Fruit fly (Drosophila melanogaster): ENCODE results near the gene CG6310.

Gene CG6310

dm6 chr3L:11047877-11048276 is 21.8 kb downstream of the CG6310 start (continued):
- TF ChIP-seq emc (GFP tag; optimal IDR thresholded peaks at IDR 0.05): peak; percentile 40
- peak; percentile 54 for TF ChIP-seq dmrt99B (tag; optimal IDR thresholded peaks at IDR 0.05)
- peak; percentile 68 for TF ChIP-seq CG1233 (GFP tag; optimal IDR thresholded peaks at IDR 0.05)
- TF ChIP-seq Oli (tag; optimal IDR thresholded peaks at IDR 0.05): peak; percentile 54
- TF ChIP-seq gro (GFP tag; optimal IDR thresholded peaks at IDR 0.05): no peak
- TF ChIP-seq CG17568 (GFP tag; optimal IDR thresholded peaks at IDR 0.05): peak; percentile 47
- TF ChIP-seq Dek (tag; optimal IDR thresholded peaks at IDR 0.05): peak; percentile 48
- peak; percentile 70 for TF ChIP-seq CG10431 (GFP tag; optimal IDR thresholded peaks at IDR 0.05)
- TF ChIP-seq jumu (GFP tag; optimal IDR thresholded peaks at IDR 0.05): peak; percentile 63
- no peak for TF ChIP-seq Poxn (GFP tag; IDR thresholded peaks at IDR 0.05)
- TF ChIP-seq Vsx1 (GFP tag; optimal IDR thresholded peaks at IDR 0.05): peak; percentile 83
- TF ChIP-seq cad (GFP tag; optimal IDR thresholded peaks at IDR 0.05): no peak
- peak; percentile 77 for TF ChIP-seq chm (GFP tag; IDR thresholded peaks at IDR 0.05)
- TF ChIP-seq shn (GFP tag; optimal IDR thresholded peaks at IDR 0.05): peak; percentile 78
- TF ChIP-seq abd-A (tag; optimal IDR thresholded peaks at IDR 0.05): no peak
- TF ChIP-seq peb (GFP tag; IDR thresholded peaks at IDR 0.05): no peak; the same call in 1 of the 2 replicates
- peak; percentile 75 for TF ChIP-seq CG17328 (GFP tag; IDR thresholded peaks at IDR 0.05)
- TF ChIP-seq CG2202 (tag; optimal IDR thresholded peaks at IDR 0.05): peak; percentile 55
- no peak for TF ChIP-seq C15 (GFP tag; IDR thresholded peaks at IDR 0.05)
- TF ChIP-seq CG8359 (GFP tag; optimal IDR thresholded peaks at IDR 0.05; ENCODE audit: borderline replicate concordance): no peak
- peak; percentile 74 for TF ChIP-seq bcd (GFP tag; optimal IDR thresholded peaks at IDR 0.05)
- peak; percentile 4 for TF ChIP-seq scrt (GFP tag; optimal IDR thresholded peaks at IDR 0.05)
- TF ChIP-seq Ravus (GFP tag; IDR thresholded peaks at IDR 0.05): no peak
- TF ChIP-seq caup (GFP tag; optimal IDR thresholded peaks at IDR 0.05; ENCODE audit: severe bottlenecking): peak; percentile 78
- no peak for TF ChIP-seq corto (GFP tag; optimal IDR thresholded peaks at IDR 0.05)
- TF ChIP-seq en (GFP tag; optimal IDR thresholded peaks at IDR 0.05): peak; percentile 44
- TF ChIP-seq seq (GFP tag; IDR thresholded peaks at IDR 0.05): 0 out of 2 replicates have a peak, but pooled peaks have one; percentile 52
- TF ChIP-seq dm (GFP tag; optimal IDR thresholded peaks at IDR 0.05): peak; percentile 69
- peak; percentile 32 for TF ChIP-seq CG11398 (GFP tag; optimal IDR thresholded peaks at IDR 0.05)
- TF ChIP-seq Bgb (GFP tag; IDR thresholded peaks at IDR 0.05; ENCODE audit: partially characterized antibody): peak; percentile 28; the same call in 1 of the 2 replicates
- TF ChIP-seq CG7745 (tag; optimal IDR thresholded peaks at IDR 0.05): no peak
- no peak for TF ChIP-seq bbx (GFP tag; IDR thresholded peaks at IDR 0.05; ENCODE audit: partially characterized antibody)
- TF ChIP-seq CG7987 (GFP tag; optimal IDR thresholded peaks at IDR 0.05): peak; percentile 85
- no peak for TF ChIP-seq CG6683 (GFP tag; optimal IDR thresholded peaks at IDR 0.05)
- no peak for TF ChIP-seq Dref (GFP tag; IDR thresholded peaks at IDR 0.05)
- TF ChIP-seq ftz-f1 (GFP tag; optimal IDR thresholded peaks at IDR 0.05): peak; percentile 41
- no peak for TF ChIP-seq CG34224 (GFP tag; IDR thresholded peaks at IDR 0.05; ENCODE audit: partially characterized antibody)
- TF ChIP-seq NC2α (GFP tag; optimal IDR thresholded peaks at IDR 0.05): peak; percentile 76
- TF ChIP-seq fd102C (GFP tag; optimal IDR thresholded peaks at IDR 0.05): peak; percentile 56
- TF ChIP-seq CG4424 (GFP tag; optimal IDR thresholded peaks at IDR 0.05): peak; percentile 74
- peak; percentile 57 for TF ChIP-seq Fer1 (GFP tag; optimal IDR thresholded peaks at IDR 0.05)
- TF ChIP-seq CG12659 (GFP tag; optimal IDR thresholded peaks at IDR 0.05): peak; percentile 46
- peak; percentile 77 for TF ChIP-seq pb (GFP tag; optimal IDR thresholded peaks at IDR 0.05)
- TF ChIP-seq CG11560 (tag; IDR thresholded peaks at IDR 0.05): peak; percentile 52; the same call in 1 of the 3 replicates
- TF ChIP-seq croc (GFP tag; conservative IDR thresholded peaks at IDR 0.05): peak; percentile 43; the same call in 2 of the 3 replicates
- peak; percentile 25 for TF ChIP-seq Usf (GFP tag; optimal IDR thresholded peaks at IDR 0.05)
- TF ChIP-seq nom (GFP tag; optimal IDR thresholded peaks at IDR 0.05): no peak
- TF ChIP-seq mirr (GFP tag; optimal IDR thresholded peaks at IDR 0.05): peak; percentile 74
- peak; percentile 20; the same call in 1 of the 2 replicates for TF ChIP-seq amos (GFP tag; IDR thresholded peaks at IDR 0.05; ENCODE audit: partially characterized antibody)
- TF ChIP-seq br (optimal IDR thresholded peaks at IDR 0.05): no peak
